Worm (Caenorhabditis elegans) whole organism, early embryonic: ENCODE measurements around the gene cut-1.

Experiments
- B0310.2 ChIP-seq: sonication (generic microtip); optimal IDR thresholded peaks from 2 replicates; lab custom pipeline; 2016; ENCODE audit warnings: mild to moderate bottlenecking, missing genetic modification characterization, missing compliant biosample characterization
- F13C5.2 ChIP-seq: sonication (generic microtip); optimal IDR thresholded peaks from 2 replicates; lab custom pipeline; 2017; ENCODE audit warnings: mild to moderate bottlenecking, missing genetic modification characterization, inconsistent platforms, missing compliant biosample characterization
- aly-1 ChIP-seq: sonication (generic microtip); optimal IDR thresholded peaks from 2 replicates; lab custom pipeline; 2016; ENCODE audit warnings: missing genetic modification characterization, missing compliant biosample characterization
- ama-1 ChIP-seq: fragments of 150-350 bp; optimal IDR thresholded peaks from 2 replicates; lab custom pipeline; 2014
- ceh-13 ChIP-seq: fragments of 200-800 bp; sonication (Bioruptor generic); optimal IDR thresholded peaks from 2 replicates; lab custom pipeline; 2018; ENCODE audit warnings: mild to moderate bottlenecking, missing genetic modification characterization, missing compliant biosample characterization
- ceh-36 ChIP-seq: sonication (generic microtip); optimal IDR thresholded peaks from 2 replicates; lab custom pipeline; 2016; ENCODE audit warnings: missing genetic modification characterization, inconsistent platforms, missing compliant biosample characterization
- ets-7 ChIP-seq: sonication (generic microtip); optimal IDR thresholded peaks from 2 replicates; lab custom pipeline; 2016; ENCODE audit warnings: missing genotype, missing genetic modification characterization, missing compliant biosample characterization
- flt-1 ChIP-seq: fragments of 200-800 bp; sonication (Bioruptor generic); IDR thresholded peaks from 2 replicates; pipeline ENCODE4 v1.3.6; 2022; ENCODE audit warnings: missing genetic modification characterization, missing compliant biosample characterization
- hmbx-1 ChIP-seq: sonication (generic microtip); optimal IDR thresholded peaks from 2 replicates; lab custom pipeline; 2016; ENCODE audit warnings: mild to moderate bottlenecking, missing genetic modification characterization, missing compliant biosample characterization
- hmg-4 ChIP-seq: fragments of 200-800 bp; sonication (Bioruptor generic); optimal IDR thresholded peaks from 2 replicates; lab custom pipeline; 2018; ENCODE audit warnings: mild to moderate bottlenecking, missing genetic modification characterization, missing compliant biosample characterization
- hnd-1 ChIP-seq: sonication (generic microtip); optimal IDR thresholded peaks from 2 replicates; lab custom pipeline; 2016; ENCODE audit warnings: missing genetic modification characterization, missing compliant biosample characterization
- pes-1 ChIP-seq: fragments of 200-800 bp; sonication (Bioruptor generic); IDR thresholded peaks from 2 replicates; pipeline ENCODE4 v1.3.6; 2022; ENCODE audit warnings: missing genetic modification reagents, missing genetic modification characterization, missing compliant biosample characterization
- scrt-1 ChIP-seq: fragments of 200-800 bp; sonication (Bioruptor generic); IDR thresholded peaks from 2 replicates; pipeline ENCODE4 v1.3.6; 2022; ENCODE audit warnings: missing genetic modification characterization, missing compliant biosample characterization
- sea-1 ChIP-seq: fragments of 200-800 bp; sonication (Bioruptor generic); conservative IDR thresholded peaks from 2 replicates; pipeline ENCODE4 v1.3.6; 2022; ENCODE audit warnings: missing genetic modification characterization, missing compliant biosample characterization
- tbx-11 ChIP-seq: fragments of 200-800 bp; sonication (Bioruptor generic); IDR thresholded peaks from 2 replicates; pipeline ENCODE4 v1.3.6; 2022; ENCODE audit warnings: missing genetic modification characterization, missing compliant biosample characterization
- tbx-37 ChIP-seq: fragments of 200-800 bp; sonication (Bioruptor generic); conservative IDR thresholded peaks from 2 replicates; pipeline ENCODE4 v1.3.6; 2022; ENCODE audit warnings: missing genetic modification reagents, missing genetic modification characterization, missing compliant biosample characterization
- tra-4 ChIP-seq: sonication (generic microtip); optimal IDR thresholded peaks from 2 replicates; lab custom pipeline; 2017; ENCODE audit warnings: missing genetic modification characterization, missing compliant biosample characterization

Gene cut-1

ce11 chrII:11281177-11281576, 12.3 kb downstream of the cut-1 start:
- TF ChIP-seq ama-1 (no peak), hnd-1 (no peak), flt-1 (no peak), hmg-4 (GFP tag; lab: Kevin White, UChicago) (no peak), pes-1 (GFP tag; lab: Robert Waterston, UW) (no peak), hmbx-1 (tag; lab: Kevin White, UChicago) (no peak), ceh-13 (GFP tag; lab: Kevin White, UChicago) (no peak), tbx-37 (GFP tag; lab: Robert Waterston, UW) (no peak), B0310.2 (tag; lab: Kevin White, UChicago) (no peak), ets-7 (tag; lab: Kevin White, UChicago) (no peak), aly-1 (no peak), ceh-36 (tag; lab: Kevin White, UChicago) (no peak), sea-1 (GFP tag; lab: Robert Waterston, UW) (no peak), F13C5.2 (tag; lab: Kevin White, UChicago) (no peak), scrt-1 (GFP tag; lab: Robert Waterston, UW) (no peak)

- TF ChIP-seq aly-1 = no peak
- no peak for TF ChIP-seq B0310.2 (tag; lab: Kevin White, UChicago)
- TF ChIP-seq tra-4 (tag; lab: Kevin White, UChicago) = no peak
- no peak for TF ChIP-seq ceh-13 (GFP tag; lab: Kevin White, UChicago)
- TF ChIP-seq ets-7 (tag; lab: Kevin White, UChicago) = no peak
- TF ChIP-seq pes-1 (GFP tag; lab: Robert Waterston, UW) = no peak
- TF ChIP-seq F13C5.2 (tag; lab: Kevin White, UChicago) = no peak
- no peak for TF ChIP-seq hmbx-1 (tag; lab: Kevin White, UChicago)
- no peak for TF ChIP-seq tbx-11
- TF ChIP-seq ceh-36 (tag; lab: Kevin White, UChicago) = no peak
- TF ChIP-seq scrt-1 (GFP tag; lab: Robert Waterston, UW) = no peak
- no peak for TF ChIP-seq tbx-37 (GFP tag; lab: Robert Waterston, UW)
- no peak for TF ChIP-seq ama-1
- TF ChIP-seq hmg-4 (GFP tag; lab: Kevin White, UChicago) = no peak
- TF ChIP-seq hnd-1 = no peak
- no peak for TF ChIP-seq sea-1 (GFP tag; lab: Robert Waterston, UW)
- TF ChIP-seq flt-1 = no peak
Observed at ce11 chrII:11281666-11282065, 12.7 kb downstream of the cut-1 start, which contains the start of gene unc-130. Gene unc-130, plus strand, starts transcription at chrII:11281966.

ce11 chrII:11283013-11283412, 14.1 kb downstream of the cut-1 start:
- TF ChIP-seq F13C5.2 (tag; lab: Kevin White, UChicago) (no peak), tbx-37 (GFP tag; lab: Robert Waterston, UW) (no peak), hnd-1 (no peak), hmg-4 (GFP tag; lab: Kevin White, UChicago) (no peak), aly-1 (no peak), pes-1 (GFP tag; lab: Robert Waterston, UW) (no peak), ceh-36 (tag; lab: Kevin White, UChicago) (no peak)

ce11 chrII:11283803-11284202, 14.9 kb downstream of the cut-1 start:
- TF ChIP-seq tbx-37 (GFP tag; lab: Robert Waterston, UW) = no peak
- TF ChIP-seq tra-4 (tag; lab: Kevin White, UChicago) = no peak
- no peak for TF ChIP-seq hmg-4 (GFP tag; lab: Kevin White, UChicago)
- TF ChIP-seq B0310.2 (tag; lab: Kevin White, UChicago) = no peak
- no peak for TF ChIP-seq ceh-13 (GFP tag; lab: Kevin White, UChicago)
- TF ChIP-seq hmbx-1 (tag; lab: Kevin White, UChicago) = no peak

- TF ChIP-seq B0310.2 (tag; lab: Kevin White, UChicago) (no peak), F13C5.2 (tag; lab: Kevin White, UChicago) (no peak), aly-1 (no peak), tra-4 (tag; lab: Kevin White, UChicago) (no peak), tbx-11 (no peak), pes-1 (GFP tag; lab: Robert Waterston, UW) (no peak), ceh-36 (tag; lab: Kevin White, UChicago) (no peak), ama-1 (no peak), hmg-4 (GFP tag; lab: Kevin White, UChicago) (no peak), ceh-13 (GFP tag; lab: Kevin White, UChicago) (no peak), scrt-1 (GFP tag; lab: Robert Waterston, UW) (no peak), flt-1 (no peak), ets-7 (tag; lab: Kevin White, UChicago) (no peak), tbx-37 (GFP tag; lab: Robert Waterston, UW) (no peak)
Observed at ce11 chrII:11284701-11285100, 15.8 kb downstream of the cut-1 start.

ce11 chrII:11285282-11285933, 16.5 kb downstream of the cut-1 start:
- TF ChIP-seq ets-7 (tag; lab: Kevin White, UChicago) (no peak), ceh-13 (GFP tag; lab: Kevin White, UChicago) (no peak), tra-4 (tag; lab: Kevin White, UChicago) (no peak), pes-1 (GFP tag; lab: Robert Waterston, UW) (no peak)

ce11 chrII:11286445-11286844, 17.5 kb downstream of the cut-1 start:
- no peak for TF ChIP-seq ets-7 (tag; lab: Kevin White, UChicago)
- TF ChIP-seq sea-1 (GFP tag; lab: Robert Waterston, UW) = no peak
- no peak for TF ChIP-seq ama-1
- TF ChIP-seq ceh-13 (GFP tag; lab: Kevin White, UChicago) = no peak
- TF ChIP-seq flt-1 = no peak
- no peak for TF ChIP-seq hmbx-1 (tag; lab: Kevin White, UChicago)
- TF ChIP-seq hmg-4 (GFP tag; lab: Kevin White, UChicago) = no peak
- TF ChIP-seq tbx-11 = no peak
- TF ChIP-seq tra-4 (tag; lab: Kevin White, UChicago) = no peak
